ENCODE assay signal across 1 fruit fly cellular context in the genomic region with DNA sequence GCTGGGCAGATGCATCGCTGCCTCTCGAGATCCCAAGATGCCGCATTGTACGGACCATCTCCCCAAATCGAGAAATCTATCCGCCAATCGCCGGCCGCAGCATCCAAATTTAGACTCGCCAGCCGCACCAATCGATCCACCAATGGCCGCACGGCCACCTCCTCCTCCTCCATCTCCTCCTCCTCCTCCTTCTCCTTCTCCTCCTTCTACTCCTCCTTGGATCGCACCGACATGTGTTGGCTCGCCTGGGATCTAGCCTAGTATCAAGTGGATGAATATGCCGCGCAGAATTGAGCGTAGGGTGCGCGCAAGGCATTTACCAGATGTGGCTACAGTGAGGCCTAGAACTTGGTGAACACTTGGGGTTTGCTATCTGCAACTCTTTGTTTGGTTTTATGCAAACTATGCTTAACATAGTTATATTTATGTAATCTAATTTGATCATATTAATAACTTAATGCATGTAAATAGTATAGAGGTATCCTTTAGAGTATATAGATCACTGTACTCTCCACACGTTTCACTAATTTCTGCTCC.
TF ChIP-seq lines count a peak whose summit lies in the region.

A gene (minus strand): TSS at position 51 of the 537 bp plus-strand sequence.

TF ChIP-seq in whole organism, embryonic, 481 proteins besides CTCF, POLR2A, EP300 and RAD21 (continued from another document and continues in another):
- TF ChIP-seq Med (GFP tag; lab: Kevin White, UChicago), result peak; percentile 95
- no peak for TF ChIP-seq tll (GFP tag; optimal IDR thresholded peaks at IDR 0.05; lab: Kevin White, UChicago)
- peak; percentile 86 for TF ChIP-seq CG2120 (GFP tag; optimal IDR thresholded peaks at IDR 0.05; lab: Kevin White, UChicago)
- TF ChIP-seq stc (GFP tag; IDR thresholded peaks at IDR 0.05; lab: Robert Waterston, UW), result peak; percentile 96
- peak; percentile 95 for TF ChIP-seq CG11695 (GFP tag; IDR thresholded peaks at IDR 0.05; lab: Robert Waterston, UW)
- peak in 1 of 3 experiments; percentile 95 for TF ChIP-seq lola (GFP tag; optimal IDR thresholded peaks at IDR 0.05; lab: Kevin White, UChicago)
- TF ChIP-seq ATbp (GFP tag; optimal IDR thresholded peaks at IDR 0.05; lab: Kevin White, UChicago), result peak; percentile 91
- peak; percentile 98 for TF ChIP-seq CG14441 (GFP tag; IDR thresholded peaks at IDR 0.05; lab: Robert Waterston, UW)
- TF ChIP-seq Pdp1 (GFP tag; optimal IDR thresholded peaks at IDR 0.05; lab: Kevin White, UChicago), result peak; percentile 87 to 93
- peak; percentile 44 for TF ChIP-seq fu2 (GFP tag; optimal IDR thresholded peaks at IDR 0.05; lab: Kevin White, UChicago)
- peak; percentile 94 for TF ChIP-seq ind (GFP tag; optimal IDR thresholded peaks at IDR 0.05; lab: Kevin White, UChicago)
- TF ChIP-seq pan (optimal IDR thresholded peaks at IDR 0.05; lab: Kevin White, UChicago), result no peak
- peak in 1 of 2 experiments; percentile 97 for TF ChIP-seq pan (GFP tag; optimal IDR thresholded peaks at IDR 0.05 in 1 of 2, IDR thresholded peaks at IDR 0.05 in 1 of 2)
- peak; percentile 94 for TF ChIP-seq NfI (GFP tag; optimal IDR thresholded peaks at IDR 0.05; lab: Kevin White, UChicago)
- peak; percentile 94 for TF ChIP-seq trem (tag; optimal IDR thresholded peaks at IDR 0.05; lab: Kevin White, UChicago)
- TF ChIP-seq eve (GFP tag; optimal IDR thresholded peaks at IDR 0.05; lab: Kevin White, UChicago), result peak in 1 of 2 experiments; percentile 93
- no peak for TF ChIP-seq sc (optimal IDR thresholded peaks at IDR 0.05; lab: Kevin White, UChicago)
- TF ChIP-seq sc (GFP tag; optimal IDR thresholded peaks at IDR 0.05; lab: Kevin White, UChicago), result peak; percentile 93
- peak; percentile 92 for TF ChIP-seq ham (GFP tag; IDR thresholded peaks at IDR 0.05; lab: Robert Waterston, UW)
- TF ChIP-seq stwl (tag; optimal IDR thresholded peaks at IDR 0.05; lab: Kevin White, UChicago), result peak; percentile 64
- peak; percentile 98 for TF ChIP-seq Ets65A (GFP tag; lab: Kevin White, UChicago)
- TF ChIP-seq CG15073 (GFP tag; optimal IDR thresholded peaks at IDR 0.05; lab: Kevin White, UChicago), result peak; percentile 76
- peak; percentile 86 for TF ChIP-seq nau (GFP tag; optimal IDR thresholded peaks at IDR 0.05; lab: Kevin White, UChicago)
- TF ChIP-seq CG6854 (GFP tag; optimal IDR thresholded peaks at IDR 0.05; lab: Kevin White, UChicago), result peak; percentile 82
- TF ChIP-seq H2.0 (GFP tag; IDR thresholded peaks at IDR 0.05; lab: Robert Waterston, UW), result peak; percentile 98
- TF ChIP-seq CG6654 (GFP tag; optimal IDR thresholded peaks at IDR 0.05; lab: Kevin White, UChicago), result peak; percentile 85
- TF ChIP-seq kni (GFP tag; optimal IDR thresholded peaks at IDR 0.05; lab: Kevin White, UChicago), result peak; percentile 82
- TF ChIP-seq CG43689 (GFP tag; IDR thresholded peaks at IDR 0.05; lab: Robert Waterston, UW), result peak; percentile 94
- TF ChIP-seq CG4328 (GFP tag; optimal IDR thresholded peaks at IDR 0.05; lab: Kevin White, UChicago), result peak; percentile 88
- TF ChIP-seq HHEX (GFP tag; optimal IDR thresholded peaks at IDR 0.05; lab: Kevin White, UChicago), result peak; percentile 89
- TF ChIP-seq CG6813 (GFP tag; optimal IDR thresholded peaks at IDR 0.05; lab: Kevin White, UChicago), result peak; percentile 91
- TF ChIP-seq da (GFP tag; optimal IDR thresholded peaks at IDR 0.05; lab: Kevin White, UChicago), result peak; percentile 73
- TF ChIP-seq schlank (tag; optimal IDR thresholded peaks at IDR 0.05; lab: Kevin White, UChicago), result peak; percentile 70
- TF ChIP-seq HmgD (GFP tag; optimal IDR thresholded peaks at IDR 0.05; lab: Kevin White, UChicago), result peak; percentile 26
- TF ChIP-seq Hand (GFP tag; optimal IDR thresholded peaks at IDR 0.05; lab: Kevin White, UChicago), result peak; percentile 73
- peak; percentile 94 for TF ChIP-seq CG8924 (tag; optimal IDR thresholded peaks at IDR 0.05; lab: Kevin White, UChicago)
- TF ChIP-seq salm (tag; optimal IDR thresholded peaks at IDR 0.05; lab: Kevin White, UChicago), result peak; percentile 94
- TF ChIP-seq chm (GFP tag; IDR thresholded peaks at IDR 0.05; lab: Robert Waterston, UW), result peak; percentile 99
- TF ChIP-seq zf30C (GFP tag; optimal IDR thresholded peaks at IDR 0.05; lab: Kevin White, UChicago), result no peak
- TF ChIP-seq Hr51 (GFP tag; optimal IDR thresholded peaks at IDR 0.05; lab: Kevin White, UChicago), result peak; percentile 79 to 92
- peak; percentile 85 for TF ChIP-seq mam (GFP tag; optimal IDR thresholded peaks at IDR 0.05; lab: Kevin White, UChicago)
- TF ChIP-seq fru (optimal IDR thresholded peaks at IDR 0.05; lab: Kevin White, UChicago), result no peak
- TF ChIP-seq Hr78 (GFP tag; optimal IDR thresholded peaks at IDR 0.05; lab: Kevin White, UChicago), result peak in 1 of 2 experiments; percentile 77
- TF ChIP-seq CG4707 (GFP tag; optimal IDR thresholded peaks at IDR 0.05; lab: Kevin White, UChicago), result peak; percentile 83
- TF ChIP-seq Oli (tag; optimal IDR thresholded peaks at IDR 0.05; lab: Kevin White, UChicago), result peak; percentile 95
- peak; percentile 95 for TF ChIP-seq CG8388 (GFP tag; optimal IDR thresholded peaks at IDR 0.05; lab: Kevin White, UChicago)
- no peak for TF ChIP-seq CG14965 (GFP tag; optimal IDR thresholded peaks at IDR 0.05; lab: Kevin White, UChicago; ENCODE audit: borderline replicate concordance)
- TF ChIP-seq bowl (GFP tag; IDR thresholded peaks at IDR 0.05; lab: Robert Waterston, UW), result peak; percentile 93
- TF ChIP-seq cad (GFP tag; optimal IDR thresholded peaks at IDR 0.05; lab: Kevin White, UChicago), result no peak
- TF ChIP-seq CG11723 (GFP tag; optimal IDR thresholded peaks at IDR 0.05; lab: Kevin White, UChicago), result peak; percentile 86
- peak; percentile 98 for TF ChIP-seq CG10366 (GFP tag; IDR thresholded peaks at IDR 0.05; lab: Robert Waterston, UW)
- peak; percentile 34 for TF ChIP-seq CG3995 (GFP tag; optimal IDR thresholded peaks at IDR 0.05; lab: Kevin White, UChicago)
- TF ChIP-seq mirr (GFP tag; optimal IDR thresholded peaks at IDR 0.05; lab: Kevin White, UChicago), result peak; percentile 78
- TF ChIP-seq Bgb (GFP tag; IDR thresholded peaks at IDR 0.05; lab: Robert Waterston, UW; ENCODE audit: partially characterized antibody), result 0 out of 2 replicates have a peak, but pooled peaks have one; percentile 11
- TF ChIP-seq CG8478 (optimal IDR thresholded peaks at IDR 0.05; lab: Kevin White, UChicago), result no peak
- TF ChIP-seq ab (GFP tag; optimal IDR thresholded peaks at IDR 0.05; lab: Kevin White, UChicago), result peak; percentile 73
- no peak for TF ChIP-seq Dll (GFP tag; IDR thresholded peaks at IDR 0.05; lab: Robert Waterston, UW; ENCODE audit: partially characterized antibody)
- peak; percentile 23 for TF ChIP-seq pros (GFP tag; optimal IDR thresholded peaks at IDR 0.05; lab: Kevin White, UChicago)
- peak; percentile 60 for TF ChIP-seq Myb (GFP tag; optimal IDR thresholded peaks at IDR 0.05; lab: Kevin White, UChicago)
- TF ChIP-seq TFAM (GFP tag; optimal IDR thresholded peaks at IDR 0.05; lab: Kevin White, UChicago), result peak; percentile 61
- TF ChIP-seq CG16815 (GFP tag; optimal IDR thresholded peaks at IDR 0.05; lab: Kevin White, UChicago), result peak; percentile 95
- no peak for TF ChIP-seq tna (GFP tag; IDR thresholded peaks at IDR 0.05; lab: Robert Waterston, UW; ENCODE audit: partially characterized antibody)
- peak; percentile 96 for TF ChIP-seq CG18262 (tag; optimal IDR thresholded peaks at IDR 0.05; lab: Kevin White, UChicago)
- peak; percentile 50 for TF ChIP-seq CG3838 (GFP tag; optimal IDR thresholded peaks at IDR 0.05; lab: Kevin White, UChicago)
- TF ChIP-seq hb (GFP tag; IDR thresholded peaks at IDR 0.05; lab: Robert Waterston, UW; ENCODE audit: partially characterized antibody), result no peak
- peak; percentile 76 for TF ChIP-seq CG12744 (GFP tag; optimal IDR thresholded peaks at IDR 0.05; lab: Kevin White, UChicago)
- peak; percentile 72 for TF ChIP-seq tx (GFP tag; optimal IDR thresholded peaks at IDR 0.05; lab: Kevin White, UChicago)
- peak; percentile 67 for TF ChIP-seq Mes4 (GFP tag; optimal IDR thresholded peaks at IDR 0.05; lab: Kevin White, UChicago)
- TF ChIP-seq gfzf (GFP tag; optimal IDR thresholded peaks at IDR 0.05; lab: Kevin White, UChicago), result no peak
- peak; percentile 77 for TF ChIP-seq CG4854 (GFP tag; optimal IDR thresholded peaks at IDR 0.05; lab: Kevin White, UChicago)
- TF ChIP-seq onecut (GFP tag; IDR thresholded peaks at IDR 0.05; lab: Robert Waterston, UW), result peak; percentile 93
- TF ChIP-seq toy (GFP tag; IDR thresholded peaks at IDR 0.05; lab: Robert Waterston, UW), result peak; percentile 95
- TF ChIP-seq CG32772 (GFP tag; IDR thresholded peaks at IDR 0.05; lab: Robert Waterston, UW), result peak; percentile 98
- TF ChIP-seq Awh (GFP tag; IDR thresholded peaks at IDR 0.05; lab: Robert Waterston, UW), result peak; percentile 98
- no peak for TF ChIP-seq mld (GFP tag; IDR thresholded peaks at IDR 0.05; lab: Robert Waterston, UW; ENCODE audit: partially characterized antibody)
- peak; percentile 84 for TF ChIP-seq cato (GFP tag; optimal IDR thresholded peaks at IDR 0.05; lab: Kevin White, UChicago; ENCODE audit: borderline replicate concordance)
- peak; percentile 82 for TF ChIP-seq CG16779 (GFP tag; IDR thresholded peaks at IDR 0.05; lab: Robert Waterston, UW)
- TF ChIP-seq CG8281 (tag; optimal IDR thresholded peaks at IDR 0.05; lab: Kevin White, UChicago), result peak; percentile 82
- peak; percentile 58 for TF ChIP-seq ERR (GFP tag; optimal IDR thresholded peaks at IDR 0.05; lab: Kevin White, UChicago)
- peak; percentile 58 for TF ChIP-seq exex (tag; optimal IDR thresholded peaks at IDR 0.05; lab: Kevin White, UChicago)
- TF ChIP-seq CoRest (tag; optimal IDR thresholded peaks at IDR 0.05; lab: Kevin White, UChicago), result peak; percentile 97
- TF ChIP-seq CG31365 (tag; optimal IDR thresholded peaks at IDR 0.05; lab: Kevin White, UChicago), result peak; percentile 76
- TF ChIP-seq otp (GFP tag; IDR thresholded peaks at IDR 0.05; lab: Robert Waterston, UW), result peak; percentile 98
- TF ChIP-seq org-1 (GFP tag; optimal IDR thresholded peaks at IDR 0.05; lab: Kevin White, UChicago), result peak; percentile 92
- peak; percentile 97 for TF ChIP-seq CG1603 (tag; optimal IDR thresholded peaks at IDR 0.05; lab: Kevin White, UChicago)
- TF ChIP-seq CG4730 (GFP tag; IDR thresholded peaks at IDR 0.05; lab: Robert Waterston, UW), result peak; percentile 97
- TF ChIP-seq CG10209 (GFP tag; optimal IDR thresholded peaks at IDR 0.05; lab: Kevin White, UChicago), result peak; percentile 93
- TF ChIP-seq Lim3 (GFP tag; IDR thresholded peaks at IDR 0.05; lab: Robert Waterston, UW), result peak; percentile 90
- TF ChIP-seq NC2β (GFP tag; optimal IDR thresholded peaks at IDR 0.05; lab: Kevin White, UChicago), result peak; percentile 84
- peak; percentile 92 for TF ChIP-seq tio (GFP tag; optimal IDR thresholded peaks at IDR 0.05; lab: Kevin White, UChicago)
- peak; percentile 94 for TF ChIP-seq Dbx (GFP tag; IDR thresholded peaks at IDR 0.05; lab: Robert Waterston, UW)
- TF ChIP-seq bab2 (GFP tag; optimal IDR thresholded peaks at IDR 0.05; lab: Kevin White, UChicago), result peak; percentile 75
- TF ChIP-seq CG3726 (GFP tag; IDR thresholded peaks at IDR 0.05; lab: Robert Waterston, UW), result peak; percentile 96
- TF ChIP-seq vfl (GFP tag; optimal IDR thresholded peaks at IDR 0.05; lab: Kevin White, UChicago), result peak; percentile 51
- peak; percentile 92 for TF ChIP-seq CG30403 (GFP tag; optimal IDR thresholded peaks at IDR 0.05; lab: Kevin White, UChicago)
- no peak for TF ChIP-seq HLH4C (GFP tag; IDR thresholded peaks at IDR 0.05; lab: Robert Waterston, UW; ENCODE audit: partially characterized antibody)
- TF ChIP-seq Kr (GFP tag; optimal IDR thresholded peaks at IDR 0.05; lab: Kevin White, UChicago), result peak; percentile 48
- peak; percentile 73 for TF ChIP-seq HLH54F (GFP tag; optimal IDR thresholded peaks at IDR 0.05; lab: Kevin White, UChicago)
- TF ChIP-seq lbe (GFP tag; optimal IDR thresholded peaks at IDR 0.05; lab: Kevin White, UChicago), result peak; percentile 58
- no peak for TF ChIP-seq CG15479 (GFP tag; optimal IDR thresholded peaks at IDR 0.05; lab: Kevin White, UChicago)
- peak; percentile 99 for TF ChIP-seq ara (GFP tag; IDR thresholded peaks at IDR 0.05; lab: Robert Waterston, UW)
- peak; percentile 92 for TF ChIP-seq cas (GFP tag; IDR thresholded peaks at IDR 0.05; lab: Robert Waterston, UW)
- peak; percentile 84 for TF ChIP-seq kah (GFP tag; optimal IDR thresholded peaks at IDR 0.05; lab: Kevin White, UChicago)
- peak; percentile 98 for TF ChIP-seq CG4404 (GFP tag; IDR thresholded peaks at IDR 0.05; lab: Robert Waterston, UW)
- peak; percentile 89 for TF ChIP-seq CG13775 (GFP tag; optimal IDR thresholded peaks at IDR 0.05; lab: Kevin White, UChicago)
- peak; percentile 97 for TF ChIP-seq Rfx (GFP tag; IDR thresholded peaks at IDR 0.05; lab: Robert Waterston, UW)
- TF ChIP-seq sens (GFP tag; lab: Kevin White, UChicago), result peak; percentile 98
- peak; percentile 93 for TF ChIP-seq Six4 (GFP tag; optimal IDR thresholded peaks at IDR 0.05; lab: Kevin White, UChicago)
- no peak for TF ChIP-seq lov (optimal IDR thresholded peaks at IDR 0.05; lab: Kevin White, UChicago)
- peak; percentile 99 for TF ChIP-seq lov (GFP tag; IDR thresholded peaks at IDR 0.05; lab: Robert Waterston, UW)
- TF ChIP-seq CG8089 (GFP tag; optimal IDR thresholded peaks at IDR 0.05; lab: Kevin White, UChicago), result peak; percentile 80
- TF ChIP-seq Opbp (GFP tag; IDR thresholded peaks at IDR 0.05; lab: Robert Waterston, UW; ENCODE audit: partially characterized antibody), result no peak
- peak; percentile 95 for TF ChIP-seq CG12219 (GFP tag; optimal IDR thresholded peaks at IDR 0.05; lab: Kevin White, UChicago)
- TF ChIP-seq gro (GFP tag; optimal IDR thresholded peaks at IDR 0.05; lab: Kevin White, UChicago), result peak; percentile 60
- TF ChIP-seq emc (GFP tag; optimal IDR thresholded peaks at IDR 0.05; lab: Kevin White, UChicago), result peak; percentile 66
- TF ChIP-seq zen2 (GFP tag; IDR thresholded peaks at IDR 0.05; lab: Robert Waterston, UW; ENCODE audit: partially characterized antibody), result no peak
- peak; percentile 92 for TF ChIP-seq fd64A (GFP tag; optimal IDR thresholded peaks at IDR 0.05; lab: Kevin White, UChicago)
- no peak for TF ChIP-seq bbx (GFP tag; IDR thresholded peaks at IDR 0.05; lab: Robert Waterston, UW; ENCODE audit: partially characterized antibody)
- no peak for TF ChIP-seq Trl (optimal IDR thresholded peaks at IDR 0.05; lab: Kevin White, UChicago)
- TF ChIP-seq Trl (GFP tag; optimal IDR thresholded peaks at IDR 0.05; lab: Kevin White, UChicago), result peak; percentile 76
- peak; percentile 98 for TF ChIP-seq Ada2b (GFP tag; IDR thresholded peaks at IDR 0.05; lab: Robert Waterston, UW)
- TF ChIP-seq CG3163 (GFP tag; optimal IDR thresholded peaks at IDR 0.05; lab: Kevin White, UChicago), result peak; percentile 61
- peak; percentile 96 for TF ChIP-seq Chrac-16 (GFP tag; optimal IDR thresholded peaks at IDR 0.05; lab: Kevin White, UChicago)
- peak in 1 of 3 experiments; percentile 89 for TF ChIP-seq Stat92E (GFP tag; optimal IDR thresholded peaks at IDR 0.05; lab: Kevin White, UChicago)
